Fruit fly (Drosophila melanogaster): ENCODE measurements around the gene Rop.

Rop gene

DNA sequence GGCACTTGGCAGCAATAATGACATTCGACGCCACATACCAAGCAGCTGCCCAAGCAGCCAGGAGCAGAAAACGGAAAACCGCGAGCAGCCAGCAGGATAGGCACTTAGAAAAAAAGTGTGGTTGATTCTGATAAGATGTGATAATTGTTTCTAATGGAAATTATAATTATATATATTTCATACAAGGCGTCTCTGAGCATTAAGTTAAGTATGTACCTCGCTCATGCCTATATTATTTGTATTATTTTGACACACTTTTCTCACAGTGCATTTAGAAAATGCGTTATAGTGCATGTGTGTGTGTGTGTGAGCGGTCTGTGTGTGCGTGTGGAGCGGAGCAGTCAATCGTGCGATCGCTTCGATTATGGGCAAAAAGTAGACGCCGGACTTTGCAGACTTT is 19.6 kb upstream of the Rop start (continued):
- TF ChIP-seq MBD-R2 (GFP tag; IDR thresholded peaks at IDR 0.05) (no peak), CG12659 (GFP tag; optimal IDR thresholded peaks at IDR 0.05) (no peak), CG15514 (GFP tag; optimal IDR thresholded peaks at IDR 0.05) (no peak), sob (GFP tag; IDR thresholded peaks at IDR 0.05) (no peak), nerfin-1 (tag; optimal IDR thresholded peaks at IDR 0.05) (no peak), CG2199 (GFP tag; IDR thresholded peaks at IDR 0.05) (no peak), CG8478 (optimal IDR thresholded peaks at IDR 0.05) (no peak), BtbVII (GFP tag; optimal IDR thresholded peaks at IDR 0.05) (no peak), sd (tag; optimal IDR thresholded peaks at IDR 0.05) (no peak), toy (GFP tag; IDR thresholded peaks at IDR 0.05) (no peak), CG17612 (GFP tag; IDR thresholded peaks at IDR 0.05) (no peak), grn (GFP tag; optimal IDR thresholded peaks at IDR 0.05) (no peak), CG8944 (GFP tag; optimal IDR thresholded peaks at IDR 0.05) (no peak), Kr (GFP tag; optimal IDR thresholded peaks at IDR 0.05) (no peak), CG7786 (GFP tag; optimal IDR thresholded peaks at IDR 0.05) (no peak), CG7556 (GFP tag; optimal IDR thresholded peaks at IDR 0.05) (no peak), gcm (GFP tag; optimal IDR thresholded peaks at IDR 0.05) (no peak), org-1 (GFP tag; optimal IDR thresholded peaks at IDR 0.05) (no peak), hb (GFP tag; IDR thresholded peaks at IDR 0.05; ENCODE audit: partially characterized antibody) (no peak), HmgZ (tag; optimal IDR thresholded peaks at IDR 0.05) (no peak), Vsx1 (GFP tag; optimal IDR thresholded peaks at IDR 0.05) (no peak), Blimp-1 (GFP tag; optimal IDR thresholded peaks at IDR 0.05) (peak; percentile 15), aop (GFP tag; IDR thresholded peaks at IDR 0.05) (no peak), CG11504 (tag; optimal IDR thresholded peaks at IDR 0.05) (no peak), abd-A (tag; optimal IDR thresholded peaks at IDR 0.05) (no peak), trem (tag; optimal IDR thresholded peaks at IDR 0.05) (peak; percentile 37), Ets97D (GFP tag; optimal IDR thresholded peaks at IDR 0.05) (no peak), CG34376 (GFP tag; optimal IDR thresholded peaks at IDR 0.05) (no peak), NK7.1 (GFP tag; optimal IDR thresholded peaks at IDR 0.05) (no peak), pzg (GFP tag; optimal IDR thresholded peaks at IDR 0.05) (no peak), Rx (GFP tag; IDR thresholded peaks at IDR 0.05) (no peak), maf-S (GFP tag; optimal IDR thresholded peaks at IDR 0.05) (no peak), Oaz (GFP tag; IDR thresholded peaks at IDR 0.05) (no peak), CG7987 (GFP tag; optimal IDR thresholded peaks at IDR 0.05) (no peak), Gug (GFP tag; IDR thresholded peaks at IDR 0.05) (no peak), lola (GFP tag; optimal IDR thresholded peaks at IDR 0.05) (peak in 1 of 3 experiments; percentile 58), yki (optimal IDR thresholded peaks at IDR 0.05) (no peak), CG14014 (GFP tag; IDR thresholded peaks at IDR 0.05) (no peak), CG31441 (GFP tag; IDR thresholded peaks at IDR 0.05) (no peak), GATAe (GFP tag; conservative IDR thresholded peaks at IDR 0.05) (no peak), CG3726 (GFP tag; IDR thresholded peaks at IDR 0.05) (no peak), Sry-β (GFP tag; optimal IDR thresholded peaks at IDR 0.05) (no peak), CG1792 (GFP tag; optimal IDR thresholded peaks at IDR 0.05) (no peak), otp (GFP tag; IDR thresholded peaks at IDR 0.05) (no peak), kah (GFP tag; optimal IDR thresholded peaks at IDR 0.05) (no peak), cas (GFP tag; IDR thresholded peaks at IDR 0.05) (no peak), zen2 (GFP tag; IDR thresholded peaks at IDR 0.05; ENCODE audit: partially characterized antibody) (no peak), corto (GFP tag; optimal IDR thresholded peaks at IDR 0.05) (peak; percentile 44), wek (GFP tag; optimal IDR thresholded peaks at IDR 0.05) (no peak), crp (GFP tag; optimal IDR thresholded peaks at IDR 0.05) (no peak), tgo (GFP tag; IDR thresholded peaks at IDR 0.05) (no peak), CG15696 (tag; optimal IDR thresholded peaks at IDR 0.05) (peak; percentile 83)
